Fruit fly (Drosophila melanogaster): ENCODE measurements around the gene CG33934.

The CG33934 gene

DNA sequence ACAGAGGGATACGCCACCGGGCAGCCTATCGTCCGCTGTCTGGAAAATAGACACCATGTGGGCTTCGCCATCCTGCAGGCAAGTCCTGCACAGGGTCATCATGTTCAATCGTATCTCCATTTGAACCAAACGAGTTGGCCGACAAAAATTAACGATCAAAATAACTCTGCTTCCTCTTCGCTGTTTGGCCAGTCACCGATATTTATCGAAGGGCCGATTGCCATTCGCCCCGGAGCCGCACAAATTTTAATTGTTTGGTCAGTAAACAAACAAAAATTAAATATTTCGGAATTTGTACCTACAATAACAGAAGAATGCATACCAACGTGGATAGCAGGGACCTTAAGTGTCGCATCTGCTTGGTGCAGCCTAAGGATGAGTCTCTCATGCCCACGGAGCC, 14.7 kb upstream of the CG33934 start, which contains the start of the genes CG4424 and CG4854:
TSS of gene CG4424 (minus strand) at position 200 of the 400 bp plus-strand sequence.
TSS of gene CG4854 (plus strand) at position 218 of the 400 bp plus-strand sequence.
- TF ChIP-seq br (GFP tag; optimal IDR thresholded peaks at IDR 0.05) (no peak), brk (GFP tag; optimal IDR thresholded peaks at IDR 0.05) (no peak), woc (GFP tag; optimal IDR thresholded peaks at IDR 0.05) (no peak), Sp1 (GFP tag; optimal IDR thresholded peaks at IDR 0.05) (no peak), HLH106 (tag; optimal IDR thresholded peaks at IDR 0.05) (no peak), CG32264 (GFP tag; optimal IDR thresholded peaks at IDR 0.05) (no peak), Jra (GFP tag; optimal IDR thresholded peaks at IDR 0.05) (no peak), pan (optimal IDR thresholded peaks at IDR 0.05) (no peak)

DNA sequence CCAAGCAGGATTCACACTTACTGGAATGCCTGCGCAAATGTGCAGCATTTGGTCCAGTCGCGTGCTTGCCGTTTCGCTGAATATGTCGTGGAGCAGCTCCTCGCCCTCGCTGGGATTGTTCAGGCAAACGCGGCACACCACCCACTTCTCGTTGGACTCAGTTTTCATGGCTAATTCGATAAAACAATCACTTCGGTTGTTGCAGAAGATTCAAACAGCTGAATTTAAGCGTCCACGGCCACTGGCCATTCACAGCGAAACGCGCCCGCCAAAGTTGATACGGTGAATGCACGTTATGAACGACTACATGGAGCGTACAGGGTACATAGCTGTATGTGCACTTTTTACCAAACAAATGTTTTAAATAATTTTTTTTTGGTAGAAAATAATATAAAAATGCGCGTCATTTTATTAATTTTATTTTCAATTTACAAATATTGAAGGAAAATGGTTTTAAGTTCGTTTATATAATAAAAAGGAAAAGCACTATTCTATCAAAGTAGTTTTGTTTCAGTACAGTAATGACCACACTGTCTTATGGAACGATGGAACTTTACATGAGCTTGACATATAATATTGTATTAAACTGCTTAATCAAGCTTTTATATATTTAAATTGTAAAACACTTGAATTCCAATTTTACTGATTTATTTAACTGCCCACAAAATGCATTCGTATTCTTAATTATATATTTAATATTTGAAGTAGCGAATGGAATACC, 11.4 kb upstream of the CG33934 start, which contains the start of gene trem:
TSS of gene trem (minus strand) at position 267 of the 721 bp plus-strand sequence.
- TF ChIP-seq Vsx2 (GFP tag; optimal IDR thresholded peaks at IDR 0.05; ENCODE audit: partially characterized antibody), result no peak
- no peak for TF ChIP-seq Mio (GFP tag; optimal IDR thresholded peaks at IDR 0.05)
- TF ChIP-seq Hr78 (GFP tag; optimal IDR thresholded peaks at IDR 0.05), result no peak
- no peak for TF ChIP-seq Dfd (GFP tag; optimal IDR thresholded peaks at IDR 0.05)
- TF ChIP-seq GATAd (GFP tag; optimal IDR thresholded peaks at IDR 0.05), result peak; percentile 32
- no peak for TF ChIP-seq Jra (GFP tag; optimal IDR thresholded peaks at IDR 0.05)
- peak; percentile 68 for TF ChIP-seq fru (GFP tag; optimal IDR thresholded peaks at IDR 0.05)
- TF ChIP-seq h (GFP tag; optimal IDR thresholded peaks at IDR 0.05), result no peak
- TF ChIP-seq pan (optimal IDR thresholded peaks at IDR 0.05), result no peak
- peak; percentile 83 for TF ChIP-seq woc (GFP tag; optimal IDR thresholded peaks at IDR 0.05)
- peak; percentile 71 for TF ChIP-seq Sp1 (GFP tag; optimal IDR thresholded peaks at IDR 0.05)
- TF ChIP-seq HLH106 (tag; optimal IDR thresholded peaks at IDR 0.05), result peak; percentile 84
- no peak for TF ChIP-seq Dif (GFP tag; optimal IDR thresholded peaks at IDR 0.05; ENCODE audit: partially characterized antibody)
- peak; percentile 64 for TF ChIP-seq psq (GFP tag; optimal IDR thresholded peaks at IDR 0.05)
- no peak for TF ChIP-seq brk (GFP tag; optimal IDR thresholded peaks at IDR 0.05)
- no peak for TF ChIP-seq br (GFP tag; optimal IDR thresholded peaks at IDR 0.05)
- TF ChIP-seq lola (GFP tag; optimal IDR thresholded peaks at IDR 0.05), result no peak
- TF ChIP-seq CG9705 (GFP tag; optimal IDR thresholded peaks at IDR 0.05), result peak; percentile 66
- TF ChIP-seq ey (GFP tag; optimal IDR thresholded peaks at IDR 0.05), result peak; percentile 59
- TF ChIP-seq jim (GFP tag; optimal IDR thresholded peaks at IDR 0.05), result peak; percentile 66
- TF ChIP-seq dl (GFP tag; optimal IDR thresholded peaks at IDR 0.05; ENCODE audit: insufficient read depth in 1 of 2, partially characterized antibody in 2 of 2), result no peak
- TF ChIP-seq Hnf4 (GFP tag; optimal IDR thresholded peaks at IDR 0.05), result no peak
- no peak for TF ChIP-seq dmrt93B (GFP tag; optimal IDR thresholded peaks at IDR 0.05)
- TF ChIP-seq Hr83 (GFP tag; optimal IDR thresholded peaks at IDR 0.05; ENCODE audit: poor library complexity, severe bottlenecking), result no peak
- no peak for TF ChIP-seq Myc (optimal IDR thresholded peaks at IDR 0.05)
- TF ChIP-seq N (GFP tag; optimal IDR thresholded peaks at IDR 0.05), result no peak
- no peak for TF ChIP-seq Abd-B (GFP tag; optimal IDR thresholded peaks at IDR 0.05)
- no peak for TF ChIP-seq Rel (GFP tag; optimal IDR thresholded peaks at IDR 0.05)
- TF ChIP-seq Rel (tag; optimal IDR thresholded peaks at IDR 0.05), result no peak
- TF ChIP-seq CrebA (GFP tag; optimal IDR thresholded peaks at IDR 0.05; ENCODE audit: borderline replicate concordance), result no peak
- peak; percentile 65 for TF ChIP-seq sv (GFP tag; optimal IDR thresholded peaks at IDR 0.05)
- TF ChIP-seq dsf (GFP tag; optimal IDR thresholded peaks at IDR 0.05; ENCODE audit: borderline replicate concordance), result no peak
- no peak for TF ChIP-seq usp (GFP tag; optimal IDR thresholded peaks at IDR 0.05)
- no peak for TF ChIP-seq CG32264 (GFP tag; optimal IDR thresholded peaks at IDR 0.05)
- TF ChIP-seq tai (GFP tag; optimal IDR thresholded peaks at IDR 0.05), result no peak
- TF ChIP-seq sage (GFP tag; optimal IDR thresholded peaks at IDR 0.05), result no peak
- peak in 1 of 2 experiments; percentile 79 for TF ChIP-seq foxo (GFP tag; optimal IDR thresholded peaks at IDR 0.05)
- TF ChIP-seq OdsH (GFP tag; optimal IDR thresholded peaks at IDR 0.05), result peak; percentile 58
- TF ChIP-seq rgr (GFP tag; optimal IDR thresholded peaks at IDR 0.05), result peak; percentile 68

Data from whole organism, wandering third instar larva.